Worm (Caenorhabditis elegans) whole organism, midembryonic: ENCODE measurements around the gene dod-3.
A peak's percentile ranks its signal among the peaks of the same experiment; 100 is the strongest.

Experiments
- T22C8.4 ChIP-seq: fragments of 200-800 bp; sonication (Bioruptor generic); IDR thresholded peaks from 2 replicates; pipeline ENCODE4 v1.3.6; 2022; ENCODE audit warnings: missing genetic modification characterization, missing compliant biosample characterization
- cog-1 ChIP-seq: sonication (generic microtip); optimal IDR thresholded peaks from 2 replicates; lab custom pipeline; 2016; ENCODE audit warnings: missing genetic modification characterization, missing compliant biosample characterization
- flt-1 ChIP-seq: fragments of 200-800 bp; sonication (Bioruptor generic); IDR thresholded peaks from 2 replicates; pipeline ENCODE4 v1.3.6; 2022; ENCODE audit warnings: missing genetic modification characterization, missing compliant biosample characterization
- klf-2 ChIP-seq: fragments of 200-800 bp; sonication (Bioruptor generic); conservative IDR thresholded peaks from 2 replicates; pipeline ENCODE4 v1.3.6; 2022; ENCODE audit warnings: missing genetic modification reagents, missing genetic modification characterization, missing compliant biosample characterization
- med-1 ChIP-seq: sonication (generic microtip); optimal IDR thresholded peaks from 2 replicates; lab custom pipeline; 2017; ENCODE audit warnings: missing genetic modification characterization, mild to moderate bottlenecking, missing compliant biosample characterization, antibody characterized with exemption, missing genetic modification reagents; ENCODE audit not compliant: insufficient read depth
- ref-1 ChIP-seq: fragments of 200-800 bp; sonication (Bioruptor generic); conservative IDR thresholded peaks from 2 replicates; pipeline ENCODE4 v1.3.6; 2022; ENCODE audit warnings: missing genetic modification reagents, missing genetic modification characterization, missing compliant biosample characterization
- tab-1 ChIP-seq: fragments of 200-800 bp; sonication (Bioruptor generic); IDR thresholded peaks from 2 replicates; pipeline ENCODE4 v1.3.6; 2022; ENCODE audit warnings: missing genetic modification characterization, missing compliant biosample characterization
- ztf-23 ChIP-seq: fragments of 200-800 bp; sonication (Bioruptor generic); IDR thresholded peaks from 2 replicates; pipeline ENCODE4 v1.3.6; 2022; ENCODE audit warnings: missing genetic modification reagents, missing genetic modification characterization, missing compliant biosample characterization
- ztf-29 ChIP-seq: fragments of 200-800 bp; sonication (Bioruptor generic); IDR thresholded peaks from 2 replicates; pipeline ENCODE4 v1.3.6; 2022; ENCODE audit warnings: missing genetic modification reagents, missing genetic modification characterization, missing compliant biosample characterization

dod-3 gene

ce11 chrV:2713532-2713931 is 17.4 kb downstream of the dod-3 start, which contains the start of gene srt-28:
Gene srt-28, minus strand, starts transcription at chrV:2713632.
- TF ChIP-seq ztf-23 (GFP tag; lab: Robert Waterston, UW) (no peak), med-1 (no peak), klf-2 (GFP tag; lab: Robert Waterston, UW) (no peak), cog-1 (tag; lab: Kevin White, UChicago) (no peak), ref-1 (GFP tag; lab: Robert Waterston, UW) (no peak), ztf-29 (no peak), T22C8.4 (GFP tag; lab: Robert Waterston, UW) (no peak), tab-1 (GFP tag; lab: Robert Waterston, UW) (no peak), flt-1 (GFP tag; lab: Robert Waterston, UW) (no peak)

- TF ChIP-seq ztf-29 (no peak), flt-1 (GFP tag; lab: Robert Waterston, UW) (no peak), ref-1 (GFP tag; lab: Robert Waterston, UW) (no peak), tab-1 (GFP tag; lab: Robert Waterston, UW) (no peak), klf-2 (GFP tag; lab: Robert Waterston, UW) (no peak), cog-1 (tag; lab: Kevin White, UChicago) (no peak), T22C8.4 (GFP tag; lab: Robert Waterston, UW) (no peak), med-1 (no peak), ztf-23 (GFP tag; lab: Robert Waterston, UW) (no peak)
Observed at ce11 chrV:2711429-2711828, 19.5 kb downstream of the dod-3 start, which contains the start of gene C24B9.3. Gene C24B9.3, minus strand, starts transcription at chrV:2711599.

- TF ChIP-seq flt-1 (GFP tag; lab: Robert Waterston, UW) (no peak), T22C8.4 (GFP tag; lab: Robert Waterston, UW) (no peak), ztf-23 (GFP tag; lab: Robert Waterston, UW) (no peak), med-1 (no peak), cog-1 (tag; lab: Kevin White, UChicago) (no peak), ztf-29 (no peak), klf-2 (GFP tag; lab: Robert Waterston, UW) (no peak), ref-1 (GFP tag; lab: Robert Waterston, UW) (no peak), tab-1 (GFP tag; lab: Robert Waterston, UW) (no peak)
Observed at ce11 chrV:2710192-2710591, 20.7 kb downstream of the dod-3 start.

ce11 chrV:2706379-2706778 is 24.5 kb downstream of the dod-3 start:
- TF ChIP-seq ztf-29: no peak
- TF ChIP-seq ztf-23 (GFP tag; lab: Robert Waterston, UW): no peak
- no peak for TF ChIP-seq flt-1 (GFP tag; lab: Robert Waterston, UW)
- TF ChIP-seq cog-1 (tag; lab: Kevin White, UChicago): no peak
- no peak for TF ChIP-seq med-1
- no peak for TF ChIP-seq tab-1 (GFP tag; lab: Robert Waterston, UW)
- TF ChIP-seq klf-2 (GFP tag; lab: Robert Waterston, UW): no peak
- TF ChIP-seq T22C8.4 (GFP tag; lab: Robert Waterston, UW): no peak
- TF ChIP-seq ref-1 (GFP tag; lab: Robert Waterston, UW): no peak

- TF ChIP-seq tab-1 (GFP tag; lab: Robert Waterston, UW) (no peak), flt-1 (GFP tag; lab: Robert Waterston, UW) (no peak), klf-2 (GFP tag; lab: Robert Waterston, UW) (no peak), ref-1 (GFP tag; lab: Robert Waterston, UW) (no peak), cog-1 (tag; lab: Kevin White, UChicago) (no peak), med-1 (no peak), ztf-29 (no peak), ztf-23 (GFP tag; lab: Robert Waterston, UW) (no peak), T22C8.4 (GFP tag; lab: Robert Waterston, UW) (no peak)
Observed at ce11 chrV:2703299-2703698, 27.6 kb downstream of the dod-3 start.

ce11 chrV:2702883-2703282 is 28.0 kb downstream of the dod-3 start:
- TF ChIP-seq T22C8.4 (GFP tag; lab: Robert Waterston, UW): no peak
- TF ChIP-seq ref-1 (GFP tag; lab: Robert Waterston, UW): no peak
- TF ChIP-seq klf-2 (GFP tag; lab: Robert Waterston, UW): no peak
- no peak for TF ChIP-seq tab-1 (GFP tag; lab: Robert Waterston, UW)
- TF ChIP-seq med-1: no peak
- TF ChIP-seq ztf-23 (GFP tag; lab: Robert Waterston, UW): no peak
- no peak for TF ChIP-seq flt-1 (GFP tag; lab: Robert Waterston, UW)
- TF ChIP-seq cog-1 (tag; lab: Kevin White, UChicago): no peak
- TF ChIP-seq ztf-29: no peak

ce11 chrV:2698826-2699225 is 32.1 kb downstream of the dod-3 start, which contains the start of gene nuo-5:
Gene nuo-5, plus strand, starts transcription at chrV:2698972.
- TF ChIP-seq klf-2 (GFP tag; lab: Robert Waterston, UW) (no peak), T22C8.4 (GFP tag; lab: Robert Waterston, UW) (no peak), ztf-23 (GFP tag; lab: Robert Waterston, UW) (no peak), med-1 (no peak), flt-1 (GFP tag; lab: Robert Waterston, UW) (no peak), ztf-29 (no peak), cog-1 (tag; lab: Kevin White, UChicago) (no peak), tab-1 (GFP tag; lab: Robert Waterston, UW) (no peak), ref-1 (GFP tag; lab: Robert Waterston, UW) (no peak)

ce11 chrV:2697693-2698092 is 33.2 kb downstream of the dod-3 start:
- TF ChIP-seq ref-1 (GFP tag; lab: Robert Waterston, UW) (no peak), ztf-23 (GFP tag; lab: Robert Waterston, UW) (no peak), med-1 (peak; percentile 12), tab-1 (GFP tag; lab: Robert Waterston, UW) (no peak), flt-1 (GFP tag; lab: Robert Waterston, UW) (0 out of 2 replicates have a peak, but pooled peaks have one; percentile 58)

ce11 chrV:2695935-2696334 is 35.0 kb downstream of the dod-3 start, which contains the start of gene Y45G12B.3:
Gene Y45G12B.3, minus strand, starts transcription at chrV:2696254.
- no peak for TF ChIP-seq cog-1 (tag; lab: Kevin White, UChicago)
- TF ChIP-seq med-1: no peak
- TF ChIP-seq tab-1 (GFP tag; lab: Robert Waterston, UW): no peak
- TF ChIP-seq flt-1 (GFP tag; lab: Robert Waterston, UW): no peak
- TF ChIP-seq klf-2 (GFP tag; lab: Robert Waterston, UW): no peak
- TF ChIP-seq ref-1 (GFP tag; lab: Robert Waterston, UW): no peak
- no peak for TF ChIP-seq ztf-29
- TF ChIP-seq T22C8.4 (GFP tag; lab: Robert Waterston, UW): no peak
- TF ChIP-seq ztf-23 (GFP tag; lab: Robert Waterston, UW): no peak
